In the genomic region with DNA sequence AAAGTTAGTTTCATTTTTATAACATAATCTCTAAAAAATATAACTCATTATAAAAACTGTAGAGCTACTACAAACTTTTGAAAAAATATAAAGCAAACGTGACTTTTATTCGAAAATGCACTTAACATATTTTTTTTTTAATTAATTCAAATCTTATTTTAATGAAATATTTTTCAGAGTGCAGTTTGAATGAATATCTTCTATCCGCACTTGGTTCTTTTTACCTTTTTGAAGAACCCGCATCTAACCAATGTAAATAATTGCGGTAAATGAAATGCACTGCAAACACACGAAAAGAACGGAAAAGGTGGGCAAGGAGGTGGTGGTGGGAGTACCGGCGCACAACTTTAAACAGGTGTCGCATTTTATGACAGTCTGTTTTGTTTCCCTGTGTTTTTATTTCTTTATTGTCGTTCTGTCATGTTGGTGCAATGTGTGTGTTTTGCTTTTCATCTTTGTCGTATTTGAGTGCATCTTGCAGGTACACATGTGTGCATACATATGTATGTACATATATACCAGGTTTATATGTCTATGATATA, we compare ENCODE assay signal across 5 fruit fly cellular contexts.
TF ChIP-seq lines count a peak whose summit lies in the region.

No protein-coding gene starts in this region.

- no peak for TF ChIP-seq CTCF in whole organism, embryonic (GFP tag; optimal IDR thresholded peaks at IDR 0.05; lab: Kevin White, UChicago)

TF ChIP-seq in whole organism, adult, 20 proteins besides CTCF, POLR2A, EP300 and RAD21 (continues in another document):
- TF ChIP-seq CG11617 (GFP tag; optimal IDR thresholded peaks at IDR 0.05; lab: Kevin White, UChicago) = no peak
- TF ChIP-seq Mnt (GFP tag; optimal IDR thresholded peaks at IDR 0.05; lab: Kevin White, UChicago) = no peak
- no peak for TF ChIP-seq Hr96 (GFP tag; optimal IDR thresholded peaks at IDR 0.05; lab: Kevin White, UChicago)
- no peak for TF ChIP-seq cnc (optimal IDR thresholded peaks at IDR 0.05; lab: Kevin White, UChicago)
- peak; percentile 0 for TF ChIP-seq CG12768 (GFP tag; optimal IDR thresholded peaks at IDR 0.05; lab: Kevin White, UChicago)
- TF ChIP-seq CG7045 (GFP tag; optimal IDR thresholded peaks at IDR 0.05; lab: Kevin White, UChicago) = peak; percentile 17
- no peak for TF ChIP-seq ovo (GFP tag; optimal IDR thresholded peaks at IDR 0.05; lab: Kevin White, UChicago)
- no peak for TF ChIP-seq CG5204 (GFP tag; optimal IDR thresholded peaks at IDR 0.05; lab: Kevin White, UChicago)
- TF ChIP-seq CG33017 (tag; optimal IDR thresholded peaks at IDR 0.05; lab: Kevin White, UChicago) = no peak
- TF ChIP-seq CG7101 (tag; optimal IDR thresholded peaks at IDR 0.05; lab: Kevin White, UChicago) = no peak
- no peak for TF ChIP-seq cic (GFP tag; optimal IDR thresholded peaks at IDR 0.05; lab: Kevin White, UChicago)
- no peak for TF ChIP-seq bab1 (GFP tag; optimal IDR thresholded peaks at IDR 0.05; lab: Kevin White, UChicago)
- no peak for TF ChIP-seq CG14711 (tag; optimal IDR thresholded peaks at IDR 0.05; lab: Kevin White, UChicago)
- TF ChIP-seq Clk (GFP tag; optimal IDR thresholded peaks at IDR 0.05; lab: Kevin White, UChicago) = no peak
- no peak for TF ChIP-seq toe (GFP tag; optimal IDR thresholded peaks at IDR 0.05; lab: Kevin White, UChicago)
- no peak for TF ChIP-seq Crg-1 (GFP tag; optimal IDR thresholded peaks at IDR 0.05; lab: Kevin White, UChicago)
- TF ChIP-seq kay (GFP tag; lab: Kevin White, UChicago; ENCODE audit: borderline replicate concordance) = peak; percentile 63
- TF ChIP-seq pad (GFP tag; optimal IDR thresholded peaks at IDR 0.05; lab: Kevin White, UChicago) = no peak

TF ChIP-seq in whole organism, embryonic, 481 proteins besides CTCF, POLR2A, EP300 and RAD21 (continues in another document):
- TF ChIP-seq CG18262 (tag; optimal IDR thresholded peaks at IDR 0.05; lab: Kevin White, UChicago) (peak; percentile 45), Lpt (GFP tag; optimal IDR thresholded peaks at IDR 0.05; lab: Kevin White, UChicago) (no peak), CG8924 (tag; optimal IDR thresholded peaks at IDR 0.05; lab: Kevin White, UChicago) (peak; percentile 27), cad (GFP tag; optimal IDR thresholded peaks at IDR 0.05; lab: Kevin White, UChicago) (peak; percentile 65), HLH54F (GFP tag; optimal IDR thresholded peaks at IDR 0.05; lab: Kevin White, UChicago) (no peak), gcm (GFP tag; optimal IDR thresholded peaks at IDR 0.05; lab: Kevin White, UChicago) (peak; percentile 41), Dbx (GFP tag; IDR thresholded peaks at IDR 0.05; lab: Robert Waterston, UW) (no peak), ham (GFP tag; IDR thresholded peaks at IDR 0.05; lab: Robert Waterston, UW) (no peak), CG6254 (GFP tag; optimal IDR thresholded peaks at IDR 0.05; lab: Kevin White, UChicago) (peak; percentile 3), Pdp1 (GFP tag; optimal IDR thresholded peaks at IDR 0.05; lab: Kevin White, UChicago) (no peak), fd102C (GFP tag; optimal IDR thresholded peaks at IDR 0.05; lab: Kevin White, UChicago) (peak; percentile 40), wor (GFP tag; IDR thresholded peaks at IDR 0.05; lab: Robert Waterston, UW) (no peak), tll (GFP tag; optimal IDR thresholded peaks at IDR 0.05; lab: Kevin White, UChicago) (peak in 1 of 2 experiments; percentile 40), Asciz (GFP tag; optimal IDR thresholded peaks at IDR 0.05; lab: Kevin White, UChicago) (peak; percentile 32), CrebB (tag; optimal IDR thresholded peaks at IDR 0.05; lab: Kevin White, UChicago) (no peak), wek (GFP tag; optimal IDR thresholded peaks at IDR 0.05; lab: Kevin White, UChicago) (peak; percentile 53), CG17912 (GFP tag; optimal IDR thresholded peaks at IDR 0.05; lab: Kevin White, UChicago) (no peak), esg (GFP tag; conservative IDR thresholded peaks at IDR 0.05; lab: Robert Waterston, UW) (no peak)

TF ChIP-seq in whole organism, prepupa, 60 proteins besides CTCF, POLR2A, EP300 and RAD21:
- TF ChIP-seq acj6 (GFP tag; optimal IDR thresholded peaks at IDR 0.05; lab: Kevin White, UChicago) = peak; percentile 14
- peak; percentile 17; the same call in 1 of the 2 replicates for TF ChIP-seq Gug (GFP tag; IDR thresholded peaks at IDR 0.05; lab: Robert Waterston, UW)
- no peak for TF ChIP-seq CG11762 (GFP tag; optimal IDR thresholded peaks at IDR 0.05; lab: Kevin White, UChicago; ENCODE audit: insufficient read depth)
- peak; percentile 27 for TF ChIP-seq Hr4 (GFP tag; optimal IDR thresholded peaks at IDR 0.05; lab: Kevin White, UChicago)
- TF ChIP-seq CG15336 (GFP tag; IDR thresholded peaks at IDR 0.05; lab: Robert Waterston, UW) = peak; percentile 64
- TF ChIP-seq CG32006 (GFP tag; optimal IDR thresholded peaks at IDR 0.05; lab: Kevin White, UChicago) = peak; percentile 9
- TF ChIP-seq Ets96B (tag; optimal IDR thresholded peaks at IDR 0.05; lab: Kevin White, UChicago) = no peak
- no peak for TF ChIP-seq CG10631 (GFP tag; optimal IDR thresholded peaks at IDR 0.05; lab: Kevin White, UChicago)
- TF ChIP-seq CG16779 (tag; optimal IDR thresholded peaks at IDR 0.05; lab: Kevin White, UChicago) = no peak
- TF ChIP-seq CG6854 (GFP tag; optimal IDR thresholded peaks at IDR 0.05; lab: Kevin White, UChicago) = no peak
- TF ChIP-seq fkh (GFP tag; optimal IDR thresholded peaks at IDR 0.05; lab: Kevin White, UChicago) = peak; percentile 76
- peak; percentile 52; the same call in 1 of the 3 replicates for TF ChIP-seq eg (GFP tag; IDR thresholded peaks at IDR 0.05; lab: Robert Waterston, UW)
- peak; percentile 49; the same call in 2 of the 3 replicates for TF ChIP-seq CG8119 (GFP tag; IDR thresholded peaks at IDR 0.05; lab: Robert Waterston, UW)
- TF ChIP-seq Eip78C (GFP tag; lab: Kevin White, UChicago) = peak; percentile 73

TF ChIP-seq in whole organism, pupa, 21 proteins besides CTCF, POLR2A, EP300 and RAD21:
- TF ChIP-seq CG32121 (GFP tag; IDR thresholded peaks at IDR 0.05; lab: Robert Waterston, UW) (peak; percentile 35; the same call in 1 of the 2 replicates), CG8159 (tag; optimal IDR thresholded peaks at IDR 0.05; lab: Kevin White, UChicago) (peak; percentile 6), Snoo (tag; optimal IDR thresholded peaks at IDR 0.05; lab: Kevin White, UChicago) (no peak)
TF ChIP-seq in whole organism, pupa: peak in this region for 2.

TF ChIP-seq in whole organism, wandering third instar larva, 38 proteins besides CTCF, POLR2A, EP300 and RAD21:
- TF ChIP-seq jim (GFP tag; optimal IDR thresholded peaks at IDR 0.05; lab: Kevin White, UChicago) (no peak), OdsH (GFP tag; optimal IDR thresholded peaks at IDR 0.05; lab: Kevin White, UChicago) (no peak), lola (GFP tag; optimal IDR thresholded peaks at IDR 0.05; lab: Kevin White, UChicago) (no peak), Abd-B (GFP tag; optimal IDR thresholded peaks at IDR 0.05; lab: Kevin White, UChicago) (no peak), dl (GFP tag; optimal IDR thresholded peaks at IDR 0.05; lab: Kevin White, UChicago; ENCODE audit: insufficient read depth in 1 of 2, partially characterized antibody in 2 of 2) (no peak), Hr83 (GFP tag; optimal IDR thresholded peaks at IDR 0.05; lab: Kevin White, UChicago; ENCODE audit: poor library complexity, severe bottlenecking) (peak; percentile 9), psq (GFP tag; optimal IDR thresholded peaks at IDR 0.05; lab: Kevin White, UChicago) (peak; percentile 5), GATAd (GFP tag; optimal IDR thresholded peaks at IDR 0.05; lab: Kevin White, UChicago) (no peak), rgr (GFP tag; optimal IDR thresholded peaks at IDR 0.05; lab: Kevin White, UChicago) (no peak), brk (GFP tag; optimal IDR thresholded peaks at IDR 0.05; lab: Kevin White, UChicago) (no peak), N (GFP tag; optimal IDR thresholded peaks at IDR 0.05; lab: Kevin White, UChicago) (no peak), pan (optimal IDR thresholded peaks at IDR 0.05; lab: Kevin White, UChicago) (no peak), Myc (optimal IDR thresholded peaks at IDR 0.05; lab: Kevin White, UChicago) (no peak), ey (GFP tag; optimal IDR thresholded peaks at IDR 0.05; lab: Kevin White, UChicago) (no peak), Dif (GFP tag; optimal IDR thresholded peaks at IDR 0.05; lab: Kevin White, UChicago; ENCODE audit: partially characterized antibody) (no peak), br (GFP tag; optimal IDR thresholded peaks at IDR 0.05; lab: Kevin White, UChicago) (no peak), dsf (GFP tag; optimal IDR thresholded peaks at IDR 0.05; lab: Kevin White, UChicago; ENCODE audit: borderline replicate concordance) (no peak), h (GFP tag; optimal IDR thresholded peaks at IDR 0.05; lab: Kevin White, UChicago) (peak; percentile 9), Mio (GFP tag; optimal IDR thresholded peaks at IDR 0.05; lab: Kevin White, UChicago) (no peak), dmrt93B (GFP tag; optimal IDR thresholded peaks at IDR 0.05; lab: Kevin White, UChicago) (no peak), sv (GFP tag; optimal IDR thresholded peaks at IDR 0.05; lab: Kevin White, UChicago) (no peak), fru (GFP tag; optimal IDR thresholded peaks at IDR 0.05; lab: Kevin White, UChicago) (no peak), sage (GFP tag; optimal IDR thresholded peaks at IDR 0.05; lab: Kevin White, UChicago) (no peak), usp (GFP tag; optimal IDR thresholded peaks at IDR 0.05; lab: Kevin White, UChicago) (no peak), Sp1 (GFP tag; optimal IDR thresholded peaks at IDR 0.05; lab: Kevin White, UChicago) (no peak), woc (GFP tag; optimal IDR thresholded peaks at IDR 0.05; lab: Kevin White, UChicago) (no peak), Hr78 (GFP tag; optimal IDR thresholded peaks at IDR 0.05; lab: Kevin White, UChicago) (no peak), foxo (GFP tag; optimal IDR thresholded peaks at IDR 0.05; lab: Kevin White, UChicago) (peak in 1 of 2 experiments; percentile 9), Vsx2 (GFP tag; optimal IDR thresholded peaks at IDR 0.05; lab: Kevin White, UChicago; ENCODE audit: partially characterized antibody) (no peak), CG32264 (GFP tag; optimal IDR thresholded peaks at IDR 0.05; lab: Kevin White, UChicago) (no peak)
